Worm (Caenorhabditis elegans): ENCODE results near the gene H03A11.13.

DNA sequence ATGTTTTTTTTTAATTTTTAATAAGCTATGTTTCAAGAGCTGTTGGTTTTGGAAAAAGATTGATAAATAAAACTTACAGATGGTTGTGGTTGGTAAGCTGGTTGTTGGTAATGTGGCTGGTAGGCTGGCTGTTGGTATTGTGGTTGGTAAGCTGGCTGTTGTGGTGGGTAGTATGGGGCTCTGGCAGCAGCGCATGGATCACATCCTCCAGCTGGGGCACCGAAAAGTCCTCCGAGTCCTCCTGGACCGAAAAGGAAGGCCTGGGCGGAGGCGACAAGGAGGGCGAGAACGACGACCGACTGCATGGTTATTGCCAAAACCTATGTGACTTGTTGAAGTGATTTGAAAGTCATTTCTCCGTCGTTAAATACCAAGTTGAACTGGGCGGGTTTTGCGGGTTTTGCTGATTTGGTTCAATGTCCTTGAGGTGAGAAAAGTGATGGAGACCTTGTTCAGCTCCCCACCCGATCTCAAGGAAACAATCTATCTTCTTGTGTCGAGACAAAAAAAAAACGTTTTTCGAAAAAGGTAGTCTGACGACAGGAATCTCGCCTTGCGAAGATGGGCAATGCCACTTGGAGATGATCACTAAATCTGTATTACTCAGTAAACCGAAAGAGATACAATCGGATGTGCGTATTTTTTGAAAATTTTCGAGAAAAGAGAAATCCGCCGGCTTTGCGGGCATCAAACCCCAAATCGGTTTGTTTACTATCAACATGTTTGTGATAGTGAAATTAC lies 47.1 kb upstream of the H03A11.13 start, which contains the start of gene F46F2.3:
- TF ChIP-seq elt-3 (tag; optimal IDR thresholded peaks at IDR 0.05) (no peak), unc-62 (GFP tag; optimal IDR thresholded peaks at IDR 0.05) (no peak), tbx-8 (GFP tag; optimal IDR thresholded peaks at IDR 0.05) (no peak), drap-1 (GFP tag; optimal IDR thresholded peaks at IDR 0.05) (no peak), ceh-83 (GFP tag; optimal IDR thresholded peaks at IDR 0.05) (no peak), nhr-12 (tag; optimal IDR thresholded peaks at IDR 0.05) (no peak), elt-1 (tag; optimal IDR thresholded peaks at IDR 0.05; ENCODE audit: borderline replicate concordance, insufficient read depth) (no peak), nhr-237 (tag; optimal IDR thresholded peaks at IDR 0.05) (no peak)
